Worm (Caenorhabditis elegans) whole organism, late embryonic: Measurements from ENCODE around the gene F41F3.3.

ENCODE experiments used
- C08G9.2 ChIP-seq: sonication (generic microtip); optimal IDR thresholded peaks from 2 replicates; lab custom pipeline; 2016; ENCODE audit warnings: mild to moderate bottlenecking, missing genetic modification characterization, moderate library complexity, missing compliant biosample characterization
- C38D4.7 ChIP-seq: fragments of 200-800 bp; sonication (Bioruptor generic); optimal IDR thresholded peaks from 2 replicates; lab custom pipeline; 2018; ENCODE audit warnings: mild to moderate bottlenecking, missing genetic modification characterization, moderate library complexity, missing compliant biosample characterization
- K02D7.2 ChIP-seq: sonication (generic microtip); optimal IDR thresholded peaks from 2 replicates; lab custom pipeline; 2017; ENCODE audit warnings: mild to moderate bottlenecking, missing genetic modification characterization, missing compliant biosample characterization
- K09A11.1 ChIP-seq: sonication (generic microtip); optimal IDR thresholded peaks from 2 replicates; lab custom pipeline; 2017; ENCODE audit warnings: antibody characterized with exemption, mild to moderate bottlenecking, missing genetic modification characterization, missing compliant biosample characterization; ENCODE audit not compliant: insufficient read depth
- T23F11.4 ChIP-seq: fragments of 200-800 bp; sonication (Bioruptor generic); optimal IDR thresholded peaks from 2 replicates; lab custom pipeline; 2018; ENCODE audit warnings: mild to moderate bottlenecking, missing genetic modification characterization, missing compliant biosample characterization
- ama-1 ChIP-seq: fragments of 150-350 bp; optimal IDR thresholded peaks from 2 replicates; lab custom pipeline; 2014
- ceh-18 ChIP-seq: sonication (generic microtip); optimal IDR thresholded peaks from 2 replicates; lab custom pipeline; 2016; ENCODE audit warnings: missing genetic modification characterization, missing compliant biosample characterization
- ceh-24 ChIP-seq: sonication (generic microtip); optimal IDR thresholded peaks from 2 replicates; lab custom pipeline; 2016; ENCODE audit warnings: mild to moderate bottlenecking, missing genetic modification characterization, missing compliant biosample characterization
- ceh-30 ChIP-seq: fragments of 150-350 bp; optimal IDR thresholded peaks from 2 replicates; lab custom pipeline; 2014; ENCODE audit warnings: missing biosample characterization, missing genetic modification characterization
- ceh-31 ChIP-seq: sonication (generic microtip); optimal IDR thresholded peaks from 2 replicates; lab custom pipeline; 2016; ENCODE audit warnings: missing genetic modification characterization, missing compliant biosample characterization
- ceh-45 ChIP-seq: fragments of 200-800 bp; sonication (Bioruptor generic); IDR thresholded peaks from 2 replicates; pipeline ENCODE4 v1.3.6; 2022; ENCODE audit warnings: missing genetic modification reagents, missing genetic modification characterization, missing compliant biosample characterization
- ceh-48 ChIP-seq: sonication (generic microtip); optimal IDR thresholded peaks from 2 replicates; lab custom pipeline; 2016; ENCODE audit warnings: missing genetic modification characterization, inconsistent platforms, missing compliant biosample characterization
- ceh-6 ChIP-seq: fragments of 200-800 bp; sonication (Bioruptor generic); optimal IDR thresholded peaks from 2 replicates; lab custom pipeline; 2018; ENCODE audit warnings: mild to moderate bottlenecking, missing genetic modification characterization, missing compliant biosample characterization
- che-1 ChIP-seq: sonication (generic microtip); optimal IDR thresholded peaks from 2 replicates; lab custom pipeline; 2016; ENCODE audit warnings: mild to moderate bottlenecking, missing genetic modification characterization, missing compliant biosample characterization
- dmd-4 ChIP-seq: sonication (generic microtip); optimal IDR thresholded peaks from 2 replicates; lab custom pipeline; 2016; ENCODE audit warnings: borderline replicate concordance, missing genetic modification characterization, missing compliant biosample characterization
- dve-1 ChIP-seq: sonication (generic microtip); optimal IDR thresholded peaks from 2 replicates; lab custom pipeline; 2017; ENCODE audit warnings: antibody characterized with exemption, mild to moderate bottlenecking, missing genetic modification characterization, missing compliant biosample characterization
- elt-4 ChIP-seq: sonication (generic microtip); optimal IDR thresholded peaks from 2 replicates; lab custom pipeline; 2016; ENCODE audit warnings: missing genetic modification characterization, missing compliant biosample characterization
- fkh-6 ChIP-seq: sonication (generic microtip); optimal IDR thresholded peaks from 2 replicates; lab custom pipeline; 2016; ENCODE audit warnings: missing genetic modification characterization, missing compliant biosample characterization
- gmeb-2 ChIP-seq: sonication (generic microtip); optimal IDR thresholded peaks from 2 replicates; lab custom pipeline; 2016; ENCODE audit warnings: missing genetic modification characterization, inconsistent platforms, missing compliant biosample characterization
- hlh-6 ChIP-seq: sonication (generic microtip); optimal IDR thresholded peaks from 2 replicates; lab custom pipeline; 2016; ENCODE audit warnings: missing genotype, missing genetic modification characterization, missing compliant biosample characterization
- hlh-8 ChIP-seq: sonication (generic microtip); optimal IDR thresholded peaks from 2 replicates; lab custom pipeline; 2016; ENCODE audit warnings: missing genotype, missing genetic modification characterization, missing compliant biosample characterization
- lim-6 ChIP-seq: sonication (generic microtip); optimal IDR thresholded peaks from 2 replicates; lab custom pipeline; 2016; ENCODE audit warnings: missing genetic modification characterization, missing compliant biosample characterization
- mec-3 ChIP-seq: sonication (generic microtip); optimal IDR thresholded peaks from 2 replicates; lab custom pipeline; 2016; ENCODE audit warnings: borderline replicate concordance, missing genetic modification characterization, missing compliant biosample characterization
- pat-9 ChIP-seq: fragments of 200-800 bp; sonication (Bioruptor generic); optimal IDR thresholded peaks from 2 replicates; lab custom pipeline; 2018; ENCODE audit warnings: mild to moderate bottlenecking, missing genetic modification characterization, moderate library complexity, missing compliant biosample characterization
- pha-4 ChIP-seq: fragments of 150-350 bp; optimal IDR thresholded peaks from 2 replicates; lab custom pipeline; 2018; ENCODE audit warnings: missing biosample characterization, missing genetic modification reagents, missing genetic modification characterization
- pros-1 ChIP-seq: fragments of 150-350 bp; optimal IDR thresholded peaks from 2 replicates; lab custom pipeline; 2014; ENCODE audit warnings: missing biosample characterization, missing genetic modification reagents, missing genetic modification characterization
- sdc-2 ChIP-seq: sonication (generic microtip); optimal IDR thresholded peaks from 2 replicates; lab custom pipeline; 2016; ENCODE audit warnings: missing genotype, missing genetic modification characterization, missing compliant biosample characterization
- syd-9 ChIP-seq: sonication (generic microtip); optimal IDR thresholded peaks from 2 replicates; lab custom pipeline; 2016; ENCODE audit warnings: mild to moderate bottlenecking, missing genetic modification characterization, moderate library complexity, missing compliant biosample characterization
- tbx-2 ChIP-seq: sonication (generic microtip); optimal IDR thresholded peaks from 2 replicates; lab custom pipeline; 2016; ENCODE audit warnings: missing genetic modification characterization, missing compliant biosample characterization
- unc-3 ChIP-seq, 2 experiments: fragments of 200-800 bp in 1 of 2; sonication (Bioruptor generic) in 1 of 2; sonication (generic microtip) in 1 of 2; conservative IDR thresholded peaks in 1 of 2; optimal IDR thresholded peaks in 1 of 2; 2 replicates each; pipeline versions ENCODE4 v1.3.6 to Lab custom; 2016 to 2022; ENCODE audit warnings: missing compliant biosample characterization in 2 of 2, missing genetic modification characterization in 2 of 2, missing genetic modification reagents in 1 of 2
- unc-42 ChIP-seq: sonication (generic microtip); optimal IDR thresholded peaks from 2 replicates; lab custom pipeline; 2016; ENCODE audit warnings: missing genotype, missing genetic modification characterization, missing compliant biosample characterization
- unc-55 ChIP-seq: sonication (generic microtip); optimal IDR thresholded peaks from 2 replicates; lab custom pipeline; 2017; ENCODE audit warnings: missing biosample characterization, missing genetic modification reagents, missing genetic modification characterization
- unc-86 ChIP-seq: sonication (generic microtip); optimal IDR thresholded peaks from 2 replicates; lab custom pipeline; 2016; ENCODE audit warnings: missing genetic modification characterization, missing compliant biosample characterization
- ztf-16 ChIP-seq: sonication (generic microtip); optimal IDR thresholded peaks from 2 replicates; lab custom pipeline; 2017; ENCODE audit warnings: missing genetic modification characterization, missing compliant biosample characterization

F41F3.3 gene

ce11 chrV:4662400-4662799 is 14.4 kb upstream of the F41F3.3 start, which contains the start of gene srx-74:
srx-74 (minus strand) TSS chrV:4662500.
- no peak for TF ChIP-seq ztf-16 (tag; lab: Kevin White, UChicago)
- no peak for TF ChIP-seq lim-6 (tag; lab: Kevin White, UChicago)
- TF ChIP-seq K02D7.2, result no peak
- no peak for TF ChIP-seq ceh-18 (tag; lab: Kevin White, UChicago)

- TF ChIP-seq pha-4 (no peak), syd-9 (tag; lab: Kevin White, UChicago) (no peak), unc-42 (tag; lab: Kevin White, UChicago) (no peak), ama-1 (no peak), ceh-24 (no peak), C38D4.7 (GFP tag; lab: Kevin White, UChicago) (no peak), tbx-2 (tag; lab: Kevin White, UChicago) (no peak), hlh-8 (tag; lab: Kevin White, UChicago) (no peak), dve-1 (tag; lab: Kevin White, UChicago) (no peak), unc-55 (GFP tag; lab: Kevin White, UChicago) (no peak), unc-86 (tag; lab: Kevin White, UChicago) (no peak), T23F11.4 (GFP tag; lab: Kevin White, UChicago) (no peak)
Observed at ce11 chrV:4655175-4655574, 7.1 kb upstream of the F41F3.3 start, which contains the start of gene F41F3.9. F41F3.9 (plus strand) TSS chrV:4655475.

- TF ChIP-seq che-1 (tag; lab: Kevin White, UChicago) (no peak), ceh-24 (no peak), ceh-45 (GFP tag; lab: Robert Waterston, UW) (no peak), fkh-6 (tag; lab: Kevin White, UChicago) (no peak), elt-4 (tag; lab: Kevin White, UChicago) (no peak), K09A11.1 (tag; lab: Kevin White, UChicago) (no peak), C08G9.2 (no peak), hlh-6 (tag; lab: Kevin White, UChicago) (no peak)
Observed at ce11 chrV:4653871-4654605, 6.0 kb upstream of the F41F3.3 start, which contains the start of the genes col-139 and F41F3.1. col-139 (minus strand) TSS chrV:4653971. F41F3.1 (plus strand) TSS chrV:4654555.

- TF ChIP-seq mec-3 (tag; lab: Kevin White, UChicago) (peak; percentile 13), fkh-6 (tag; lab: Kevin White, UChicago) (no peak), pros-1 (tag; lab: Kevin White, UChicago) (no peak), sdc-2 (tag; lab: Kevin White, UChicago) (no peak), tbx-2 (tag; lab: Kevin White, UChicago) (no peak), ceh-30 (tag; lab: Kevin White, UChicago) (no peak), pat-9 (no peak), dmd-4 (tag; lab: Kevin White, UChicago) (no peak), ceh-6 (GFP tag; lab: Kevin White, UChicago) (no peak), gmeb-2 (tag; lab: Kevin White, UChicago) (no peak), ceh-31 (tag; lab: Kevin White, UChicago) (no peak), elt-4 (tag; lab: Kevin White, UChicago) (peak; percentile 26), ceh-48 (no peak), unc-3 (GFP tag; conservative IDR thresholded peaks at IDR 0.05; lab: Robert Waterston, UW) (no peak), unc-3 (tag; optimal IDR thresholded peaks at IDR 0.05; lab: Kevin White, UChicago) (no peak)
Observed at ce11 chrV:4653093-4653492, 5.1 kb upstream of the F41F3.3 start.
